Fruit fly (Drosophila melanogaster): ENCODE measurements around the gene upd1.

DNA sequence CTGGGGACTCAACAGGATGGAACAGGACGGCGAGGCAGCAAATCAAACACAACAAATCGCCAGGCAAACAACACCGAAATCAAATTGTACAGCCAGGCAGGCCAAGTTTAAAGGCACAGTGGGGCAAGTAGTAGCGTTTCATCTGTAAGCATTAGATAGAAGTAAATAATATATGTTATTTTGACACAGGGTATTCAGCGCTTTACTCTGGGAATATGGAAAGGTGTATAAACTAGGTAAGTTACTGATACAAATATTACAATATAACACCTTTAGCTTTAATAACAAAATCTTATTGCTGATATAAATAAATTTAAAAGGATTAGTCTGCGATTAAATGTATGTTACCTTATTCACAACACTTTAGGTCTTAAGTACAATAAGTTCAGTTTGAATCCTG, 45.7 kb downstream of the upd1 start:
- no peak for TF ChIP-seq CG8478 (optimal IDR thresholded peaks at IDR 0.05)
- TF ChIP-seq CTCF (optimal IDR thresholded peaks at IDR 0.05): no peak

Measured in S2 (cell line).